Fruit fly (Drosophila melanogaster) whole organism, wandering third instar larva: ENCODE results near the gene png.
A peak's percentile ranks its signal among the peaks of the same experiment; 100 is the strongest.

ENCODE experiments used
- Abd-B ChIP-seq: fragments of >200 bp; optimal IDR thresholded peaks from 2 replicates; lab custom pipeline; 2017; ENCODE audit warnings: missing biosample characterization, missing genetic modification characterization
- CG32264 ChIP-seq: fragments of 200-800 bp; sonication (Bioruptor generic); optimal IDR thresholded peaks from 2 replicates; lab custom pipeline; 2016; ENCODE audit warnings: missing biosample characterization, missing genetic modification characterization
- CG9705 ChIP-seq: fragments of 200-800 bp; sonication (Bioruptor generic); optimal IDR thresholded peaks from 2 replicates; lab custom pipeline; 2018; ENCODE audit warnings: missing biosample characterization, mild to moderate bottlenecking, missing genetic modification characterization
- CrebA ChIP-seq: fragments of 200-800 bp; sonication (Bioruptor generic); optimal IDR thresholded peaks from 2 replicates; lab custom pipeline; 2016; ENCODE audit warnings: missing biosample characterization, mild to moderate bottlenecking, missing genetic modification characterization, borderline replicate concordance
- Dfd ChIP-seq: fragments of >200 bp; optimal IDR thresholded peaks from 2 replicates; lab custom pipeline; 2017; ENCODE audit warnings: missing biosample characterization, missing genetic modification characterization
- Dif ChIP-seq: fragments of 200-275, 200-300 bp; sonication (Bioruptor generic); optimal IDR thresholded peaks from 2 replicates; lab custom pipeline; 2018; ENCODE audit warnings: missing biosample characterization, missing genetic modification characterization; ENCODE audit not compliant: partially characterized antibody
- GATAd ChIP-seq: sonication (Bioruptor generic); optimal IDR thresholded peaks from 2 replicates; lab custom pipeline; 2016; ENCODE audit warnings: missing biosample characterization, missing genetic modification characterization
- HLH106 ChIP-seq: fragments of 200-800 bp; optimal IDR thresholded peaks from 3 replicates; lab custom pipeline; 2019; ENCODE audit warnings: missing biosample characterization, mild to moderate bottlenecking, missing genetic modification characterization, moderate library complexity
- Hnf4 ChIP-seq: fragments of 200-800 bp; sonication (Bioruptor generic); optimal IDR thresholded peaks from 2 replicates; lab custom pipeline; 2016; ENCODE audit warnings: missing biosample characterization, mild to moderate bottlenecking, missing genetic modification characterization
- Hr78 ChIP-seq: fragments of >200 bp; optimal IDR thresholded peaks from 2 replicates; lab custom pipeline; 2017; ENCODE audit warnings: missing biosample characterization, missing genetic modification characterization
- Hr83 ChIP-seq: fragments of 200-300 bp; sonication (Bioruptor generic); optimal IDR thresholded peaks from 2 replicates; lab custom pipeline; 2016; ENCODE audit warnings: missing biosample characterization, mild to moderate bottlenecking, missing genetic modification characterization, moderate library complexity; ENCODE audit not compliant: poor library complexity, severe bottlenecking
- Jra ChIP-seq: sonication (Bioruptor generic); optimal IDR thresholded peaks from 2 replicates; lab custom pipeline; 2016; ENCODE audit warnings: missing biosample characterization, missing genetic modification characterization
- Mio ChIP-seq: sonication (Bioruptor generic); optimal IDR thresholded peaks from 2 replicates; lab custom pipeline; 2016; ENCODE audit warnings: missing biosample characterization, missing genetic modification characterization
- Myc ChIP-seq: fragments of >200 bp; optimal IDR thresholded peaks from 2 replicates; lab custom pipeline; 2017
- N ChIP-seq: fragments of >200 bp; optimal IDR thresholded peaks from 2 replicates; lab custom pipeline; 2018; ENCODE audit warnings: missing biosample characterization, missing external identifiers, missing genetic modification characterization
- OdsH ChIP-seq: fragments of 200-800 bp; sonication (Bioruptor generic); optimal IDR thresholded peaks from 2 replicates; lab custom pipeline; 2016; ENCODE audit warnings: missing biosample characterization, mild to moderate bottlenecking, missing genetic modification characterization
- Rel ChIP-seq, 2 experiments: fragments of 200-800 bp; sonication (Bioruptor generic) in 1 of 2; optimal IDR thresholded peaks; 2 replicates in 1 of 2; 3 replicates in 1 of 2; lab custom pipeline; 2016 to 2019; ENCODE audit warnings: mild to moderate bottlenecking in 2 of 2, missing biosample characterization in 2 of 2, missing genetic modification characterization in 2 of 2, moderate library complexity in 1 of 2
- Sp1 ChIP-seq: fragments of 200-800 bp; sonication (Bioruptor generic); optimal IDR thresholded peaks from 3 replicates; lab custom pipeline; 2019; ENCODE audit warnings: missing biosample characterization, mild to moderate bottlenecking, missing genetic modification characterization, moderate library complexity
- Vsx2 ChIP-seq: fragments of 200-300, 225-300 bp; sonication (Bioruptor generic); optimal IDR thresholded peaks from 2 replicates; lab custom pipeline; 2018; ENCODE audit warnings: missing biosample characterization, missing genetic modification characterization; ENCODE audit not compliant: partially characterized antibody
- br ChIP-seq: fragments of 200-800 bp; sonication (Bioruptor generic); optimal IDR thresholded peaks from 2 replicates; lab custom pipeline; 2016; ENCODE audit warnings: missing biosample characterization, missing genetic modification characterization
- brk ChIP-seq: fragments of 200-800 bp; sonication (Bioruptor generic); optimal IDR thresholded peaks from 2 replicates; lab custom pipeline; 2016; ENCODE audit warnings: missing biosample characterization, mild to moderate bottlenecking, missing genetic modification characterization
- dl ChIP-seq, 2 experiments: fragments of 175-275, 200-275 bp in 1 of 2; fragments of 200-275 bp in 1 of 2; sonication (Bioruptor generic); optimal IDR thresholded peaks; lab custom pipeline; 2018; ENCODE audit warnings: mild to moderate bottlenecking in 2 of 2, missing biosample characterization in 2 of 2, missing genetic modification characterization in 2 of 2, moderate library complexity in 2 of 2; ENCODE audit not compliant: partially characterized antibody in 2 of 2, insufficient read depth in 1 of 2
- dmrt93B ChIP-seq: fragments of 200-800 bp; sonication (Bioruptor generic); optimal IDR thresholded peaks from 2 replicates; lab custom pipeline; 2018; ENCODE audit warnings: missing biosample characterization, mild to moderate bottlenecking, missing genetic modification characterization
- dsf ChIP-seq: sonication (Bioruptor generic); optimal IDR thresholded peaks from 2 replicates; lab custom pipeline; 2016; ENCODE audit warnings: missing biosample characterization, missing genetic modification characterization, borderline replicate concordance
- ey ChIP-seq: fragments of 200-800 bp; sonication (Bioruptor generic); optimal IDR thresholded peaks from 2 replicates; lab custom pipeline; 2016; ENCODE audit warnings: missing biosample characterization, missing genetic modification characterization
- foxo ChIP-seq, 2 experiments: fragments of 200-800 bp; sonication (Bioruptor generic); optimal IDR thresholded peaks; 2 replicates in 1 of 2; 3 replicates in 1 of 2; lab custom pipeline; 2016 to 2017; ENCODE audit warnings: missing biosample characterization in 2 of 2, missing genetic modification characterization in 2 of 2
- fru ChIP-seq: fragments of 200-800 bp; sonication (Bioruptor generic); optimal IDR thresholded peaks from 3 replicates; lab custom pipeline; 2016; ENCODE audit warnings: missing biosample characterization, mild to moderate bottlenecking, missing genetic modification characterization
- h ChIP-seq: fragments of 200-800 bp; sonication (Bioruptor generic); optimal IDR thresholded peaks from 3 replicates; lab custom pipeline; 2016; ENCODE audit warnings: missing biosample characterization, mild to moderate bottlenecking, missing genetic modification characterization
- jim ChIP-seq: fragments of 175-275, 200-325 bp; sonication (Bioruptor generic); optimal IDR thresholded peaks from 2 replicates; lab custom pipeline; 2016; ENCODE audit warnings: missing biosample characterization, mild to moderate bottlenecking, missing genetic modification characterization
- lola ChIP-seq: fragments of >200 bp; optimal IDR thresholded peaks from 2 replicates; lab custom pipeline; 2017; ENCODE audit warnings: missing biosample characterization, missing genetic modification characterization
- pan ChIP-seq: fragments of >200 bp; optimal IDR thresholded peaks from 2 replicates; lab custom pipeline; 2017
- psq ChIP-seq: fragments of 200-800 bp; sonication (Bioruptor generic); optimal IDR thresholded peaks from 3 replicates; lab custom pipeline; 2017; ENCODE audit warnings: missing biosample characterization, mild to moderate bottlenecking, missing genetic modification characterization, moderate library complexity
- rgr ChIP-seq: fragments of 200-800 bp; sonication (Bioruptor generic); optimal IDR thresholded peaks from 3 replicates; lab custom pipeline; 2016; ENCODE audit warnings: missing biosample characterization, mild to moderate bottlenecking, missing genetic modification characterization
- sage ChIP-seq: fragments of 200-800 bp; sonication (Bioruptor generic); optimal IDR thresholded peaks from 2 replicates; lab custom pipeline; 2016; ENCODE audit warnings: missing biosample characterization, mild to moderate bottlenecking, missing genetic modification characterization
- sv ChIP-seq: fragments of 200-800 bp; sonication (Bioruptor generic); optimal IDR thresholded peaks from 3 replicates; lab custom pipeline; 2016; ENCODE audit warnings: missing biosample characterization, missing genetic modification characterization
- tai ChIP-seq: sonication (Bioruptor generic); optimal IDR thresholded peaks from 2 replicates; lab custom pipeline; 2016; ENCODE audit warnings: missing biosample characterization, missing genetic modification characterization
- usp ChIP-seq: fragments of >200 bp; optimal IDR thresholded peaks from 2 replicates; lab custom pipeline; 2017; ENCODE audit warnings: missing biosample characterization, missing genetic modification characterization
- woc ChIP-seq: sonication (Bioruptor generic); optimal IDR thresholded peaks from 2 replicates; lab custom pipeline; 2016; ENCODE audit warnings: missing biosample characterization, mild to moderate bottlenecking, missing genetic modification characterization

png gene

DNA sequence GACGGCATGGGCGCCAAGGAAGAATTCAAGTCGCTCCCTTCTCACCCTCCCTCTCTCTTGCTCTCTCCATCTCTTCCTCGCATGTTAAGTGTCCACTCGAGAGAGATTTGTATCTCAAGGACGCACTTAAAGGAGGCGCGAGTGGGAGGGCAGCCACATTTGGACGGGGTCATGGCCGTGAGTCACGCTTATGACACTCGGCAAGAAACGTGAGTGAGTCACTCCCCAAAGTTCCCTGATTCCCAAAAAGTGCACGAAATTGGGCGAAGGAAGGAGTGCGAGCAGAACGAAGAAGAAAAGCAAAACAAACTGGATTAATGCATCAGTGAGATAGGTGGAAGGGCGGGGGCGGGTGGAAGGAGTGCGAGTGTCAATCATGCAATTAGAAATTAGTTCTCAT lies 36.4 kb downstream of the png start:
- no peak for TF ChIP-seq Rel (GFP tag; optimal IDR thresholded peaks at IDR 0.05; lab: Kevin White, UChicago)
- TF ChIP-seq Rel (tag; optimal IDR thresholded peaks at IDR 0.05; lab: Kevin White, UChicago), result peak; percentile 81
- TF ChIP-seq brk (GFP tag; lab: Kevin White, UChicago), result no peak
- no peak for TF ChIP-seq tai
- TF ChIP-seq psq, result peak; percentile 43
- no peak for TF ChIP-seq foxo (GFP tag; optimal IDR thresholded peaks at IDR 0.05; lab: Kevin White, UChicago)
- TF ChIP-seq h (GFP tag; lab: Kevin White, UChicago), result no peak
- no peak for TF ChIP-seq CrebA (GFP tag; lab: Kevin White, UChicago)
- TF ChIP-seq Jra (GFP tag; lab: Kevin White, UChicago), result peak; percentile 53

- TF ChIP-seq GATAd (GFP tag; lab: Kevin White, UChicago) (no peak), Jra (GFP tag; lab: Kevin White, UChicago) (no peak), pan (lab: Kevin White, UChicago) (no peak), Vsx2 (GFP tag; lab: Kevin White, UChicago) (peak; percentile 90), brk (GFP tag; lab: Kevin White, UChicago) (no peak), br (GFP tag; lab: Kevin White, UChicago) (peak; percentile 30), Dfd (GFP tag; lab: Kevin White, UChicago) (no peak), psq (peak; percentile 60), sv (GFP tag; lab: Kevin White, UChicago) (no peak), fru (GFP tag; lab: Kevin White, UChicago) (peak; percentile 74), Rel (GFP tag; optimal IDR thresholded peaks at IDR 0.05; lab: Kevin White, UChicago) (no peak), Rel (tag; optimal IDR thresholded peaks at IDR 0.05; lab: Kevin White, UChicago) (no peak), Mio (GFP tag; lab: Kevin White, UChicago) (no peak), jim (GFP tag; lab: Kevin White, UChicago) (no peak), Dif (GFP tag; lab: Kevin White, UChicago) (peak; percentile 25), dsf (GFP tag; lab: Kevin White, UChicago) (no peak), ey (GFP tag; lab: Kevin White, UChicago) (peak; percentile 65), Abd-B (GFP tag; lab: Kevin White, UChicago) (no peak), dl (GFP tag; optimal IDR thresholded peaks at IDR 0.05; lab: Kevin White, UChicago; ENCODE audit: insufficient read depth in 1 of 2, partially characterized antibody in 2 of 2) (no peak), N (no peak), sage (GFP tag; lab: Kevin White, UChicago) (no peak), HLH106 (tag; lab: Kevin White, UChicago) (peak; percentile 70), Myc (lab: Kevin White, UChicago) (no peak), usp (GFP tag; lab: Kevin White, UChicago) (no peak), CrebA (GFP tag; lab: Kevin White, UChicago) (peak; percentile 49), Hr83 (GFP tag; lab: Kevin White, UChicago) (no peak), foxo (GFP tag; optimal IDR thresholded peaks at IDR 0.05; lab: Kevin White, UChicago) (peak in 1 of 2 experiments; percentile 69), CG32264 (GFP tag; lab: Kevin White, UChicago) (no peak), OdsH (GFP tag; lab: Kevin White, UChicago) (peak; percentile 67), rgr (GFP tag; lab: Kevin White, UChicago) (peak; percentile 50), h (GFP tag; lab: Kevin White, UChicago) (peak; percentile 56), CG9705 (GFP tag; lab: Kevin White, UChicago) (peak; percentile 32), Hr78 (GFP tag; lab: Kevin White, UChicago) (no peak), woc (GFP tag; lab: Kevin White, UChicago) (peak; percentile 84), Sp1 (GFP tag; lab: Kevin White, UChicago) (peak; percentile 58), dmrt93B (GFP tag; lab: Kevin White, UChicago) (peak; percentile 50), lola (GFP tag; lab: Kevin White, UChicago) (no peak), Hnf4 (GFP tag; lab: Kevin White, UChicago) (no peak), tai (no peak)
These were observed 37.0 kb downstream of the png start for dm6 chrX:1320144-1320981.
